Fruit fly (Drosophila melanogaster) whole organism, pupa: ENCODE measurements around the gene Ras64B.

Source experiments
- CG10348 ChIP-seq: fragments of 200-800 bp; sonication (Bioruptor generic); IDR thresholded peaks from 2 replicates; pipeline ENCODE4 v1.3.6; 2022; ENCODE audit warnings: missing biosample characterization, missing genetic modification characterization
- CG13204 ChIP-seq: fragments of 200-800 bp; sonication (Bioruptor generic); optimal IDR thresholded peaks from 2 replicates; lab custom pipeline; 2018; ENCODE audit warnings: missing biosample characterization, mild to moderate bottlenecking, missing genetic modification characterization, moderate library complexity
- CG32121 ChIP-seq: fragments of 200-800 bp; sonication (Bioruptor generic); IDR thresholded peaks from 2 replicates; pipeline ENCODE4 v1.3.6; 2022; ENCODE audit warnings: missing biosample characterization, missing genetic modification characterization
- CG34367 ChIP-seq: fragments of 200-800 bp; sonication (Bioruptor generic); optimal IDR thresholded peaks from 2 replicates; lab custom pipeline; 2018; ENCODE audit warnings: missing biosample characterization, mild to moderate bottlenecking, missing genetic modification characterization
- EcR ChIP-seq: fragments of 200-800 bp; sonication (Bioruptor generic); optimal IDR thresholded peaks from 3 replicates; lab custom pipeline; 2019; ENCODE audit warnings: missing biosample characterization, missing genetic modification characterization, mild to moderate bottlenecking, moderate library complexity, missing genetic modification reagents
- Pif1A ChIP-seq: fragments of 200-800 bp; sonication (Bioruptor generic); optimal IDR thresholded peaks from 3 replicates; lab custom pipeline; 2016; ENCODE audit warnings: missing biosample characterization, missing genetic modification characterization
- gl ChIP-seq: fragments of 200-800 bp; sonication (Bioruptor generic); optimal IDR thresholded peaks from 2 replicates; lab custom pipeline; 2018; ENCODE audit warnings: missing biosample characterization, mild to moderate bottlenecking, missing genetic modification characterization
- rn ChIP-seq: fragments of 200-800 bp; sonication (Bioruptor generic); IDR thresholded peaks from 2 replicates; pipeline ENCODE4 v1.3.6; 2022; ENCODE audit warnings: missing biosample characterization, missing genetic modification characterization

- TF ChIP-seq gl (tag; lab: Kevin White, UChicago) (no peak), CG10348 (GFP tag; lab: Robert Waterston, UW) (no peak), Pif1A (GFP tag; lab: Kevin White, UChicago) (no peak), CG34367 (tag; lab: Kevin White, UChicago) (no peak), EcR (GFP tag; lab: Kevin White, UChicago) (no peak), CG32121 (GFP tag; lab: Robert Waterston, UW) (no peak), rn (GFP tag; lab: Robert Waterston, UW) (no peak), CG13204 (GFP tag; lab: Kevin White, UChicago) (no peak)
These were observed 2.3 kb downstream of the Ras64B start, which contains the start of gene Akh for dm6 chr3L:4141167-4141566.
